Fruit fly (Drosophila melanogaster) whole organism, embryonic: Measurements from ENCODE around the gene CG11600.

ENCODE experiments used
- ATbp ChIP-seq: fragments of 200-800 bp; sonication (Bioruptor generic); optimal IDR thresholded peaks from 2 replicates; lab custom pipeline; 2017; ENCODE audit warnings: missing biosample characterization, mild to moderate bottlenecking, missing genetic modification characterization, missing genetic modification reagents
- Atf3 ChIP-seq: fragments of 200-800 bp; sonication (Bioruptor generic); optimal IDR thresholded peaks from 3 replicates; lab custom pipeline; 2016; ENCODE audit warnings: missing biosample characterization, missing genetic modification characterization
- Blimp-1 ChIP-seq: fragments of 200-800 bp; sonication (Bioruptor generic); optimal IDR thresholded peaks from 3 replicates; lab custom pipeline; 2018; ENCODE audit warnings: missing biosample characterization, missing genetic modification characterization, mild to moderate bottlenecking, moderate library complexity, missing genetic modification reagents
- CG10366 ChIP-seq: fragments of 200-800 bp; sonication (Bioruptor generic); IDR thresholded peaks from 2 replicates; pipeline ENCODE4 v1.3.6; 2022; ENCODE audit warnings: missing biosample characterization, missing genetic modification characterization
- CG10959 ChIP-seq: fragments of 200-800 bp; sonication (Bioruptor generic); IDR thresholded peaks from 2 replicates; pipeline ENCODE4 v1.3.6; 2022; ENCODE audit warnings: missing biosample characterization, missing genetic modification characterization
- CG11504 ChIP-seq: fragments of 200-800 bp; sonication (Bioruptor generic); optimal IDR thresholded peaks from 3 replicates; lab custom pipeline; 2019; ENCODE audit warnings: missing biosample characterization, mild to moderate bottlenecking, missing genetic modification characterization, moderate library complexity
- CG12104 ChIP-seq: fragments of 200-800 bp; sonication (Bioruptor generic); optimal IDR thresholded peaks from 3 replicates; lab custom pipeline; 2016; ENCODE audit warnings: missing biosample characterization, missing genetic modification characterization
- CG13287 ChIP-seq: fragments of 200-800 bp; sonication (Bioruptor generic); IDR thresholded peaks from 2 replicates; pipeline ENCODE4 v1.3.6; 2022; ENCODE audit warnings: missing biosample characterization, missing genetic modification characterization; ENCODE audit not compliant: partially characterized antibody
- CG15269 ChIP-seq: fragments of 200-800 bp; sonication (Bioruptor generic); optimal IDR thresholded peaks from 2 replicates; lab custom pipeline; 2018; ENCODE audit warnings: missing biosample characterization, mild to moderate bottlenecking, missing genetic modification characterization, moderate library complexity
- CG30403 ChIP-seq: fragments of 200-800 bp; sonication (Bioruptor generic); optimal IDR thresholded peaks from 3 replicates; lab custom pipeline; 2016; ENCODE audit warnings: missing biosample characterization, missing genetic modification characterization
- CG3407 ChIP-seq: fragments of 200-800 bp; sonication (Bioruptor generic); optimal IDR thresholded peaks from 2 replicates; lab custom pipeline; 2018; ENCODE audit warnings: missing biosample characterization, mild to moderate bottlenecking, missing genetic modification characterization
- CG34376 ChIP-seq: fragments of 200-800 bp; sonication (Bioruptor generic); optimal IDR thresholded peaks from 2 replicates; lab custom pipeline; 2018; ENCODE audit warnings: missing biosample characterization, mild to moderate bottlenecking, missing genetic modification characterization
- CG7928 ChIP-seq: fragments of 200-800 bp; sonication (Bioruptor generic); optimal IDR thresholded peaks from 2 replicates; lab custom pipeline; 2017; ENCODE audit warnings: missing biosample characterization, mild to moderate bottlenecking, missing genetic modification characterization
- CG9215 ChIP-seq: fragments of 200-800 bp; sonication (Bioruptor generic); IDR thresholded peaks from 2 replicates; pipeline ENCODE4 v1.3.6; 2022; ENCODE audit warnings: missing biosample characterization, missing genetic modification characterization
- CG9817 ChIP-seq: fragments of 200-800 bp; sonication (Bioruptor generic); optimal IDR thresholded peaks from 2 replicates; lab custom pipeline; 2018; ENCODE audit warnings: missing biosample characterization, mild to moderate bottlenecking, missing genetic modification characterization, moderate library complexity
- Camta ChIP-seq: fragments of 200-800 bp; sonication (Bioruptor generic); optimal IDR thresholded peaks from 2 replicates; lab custom pipeline; 2016; ENCODE audit warnings: missing biosample characterization, missing genetic modification characterization
- D ChIP-seq, 2 experiments: fragments of 200-800 bp in 1 of 2; fragments of >200 bp in 1 of 2; sonication (Bioruptor generic) in 1 of 2; optimal IDR thresholded peaks; 2 replicates in 1 of 2; 3 replicates in 1 of 2; lab custom pipeline; 2017; ENCODE audit warnings: mild to moderate bottlenecking in 1 of 2, missing biosample characterization in 1 of 2, missing genetic modification characterization in 1 of 2, missing genetic modification reagents in 1 of 2
- D19B ChIP-seq: fragments of 200-800 bp; sonication (Bioruptor generic); optimal IDR thresholded peaks from 2 replicates; lab custom pipeline; 2017; ENCODE audit warnings: missing biosample characterization, mild to moderate bottlenecking, missing genetic modification characterization
- Ets65A ChIP-seq: fragments of 200-800 bp; sonication (Bioruptor generic); peaks from one replicate; lab custom pipeline; 2016; ENCODE audit warnings: missing biosample characterization, missing genetic modification characterization
- Med ChIP-seq: fragments of 200-800 bp; sonication (Bioruptor generic); peaks from one replicate; lab custom pipeline; 2016; ENCODE audit warnings: missing biosample characterization, missing genetic modification characterization, mild to moderate bottlenecking, inconsistent platforms, moderate library complexity
- Ravus ChIP-seq: fragments of 200-800 bp; sonication (Bioruptor generic); IDR thresholded peaks from 2 replicates; pipeline ENCODE4 v1.3.6; 2022; ENCODE audit warnings: missing biosample characterization, missing genetic modification characterization
- TFAM ChIP-seq: fragments of 200-800 bp; sonication (Bioruptor generic); optimal IDR thresholded peaks from 2 replicates; lab custom pipeline; 2017; ENCODE audit warnings: missing biosample characterization, missing genetic modification characterization, inconsistent platforms
- bbx ChIP-seq: fragments of 200-800 bp; sonication (Bioruptor generic); IDR thresholded peaks from 2 replicates; pipeline ENCODE4 v1.3.6; 2022; ENCODE audit warnings: missing biosample characterization, missing genetic modification characterization; ENCODE audit not compliant: partially characterized antibody
- bcd ChIP-seq: fragments of 200-800 bp; sonication (Bioruptor generic); optimal IDR thresholded peaks from 2 replicates; lab custom pipeline; 2017; ENCODE audit warnings: missing biosample characterization, mild to moderate bottlenecking, missing genetic modification characterization
- cad ChIP-seq: fragments of >200 bp; optimal IDR thresholded peaks from 2 replicates; lab custom pipeline; 2017; ENCODE audit warnings: missing biosample characterization, missing genetic modification characterization
- chif ChIP-seq, 2 experiments: fragments of 200-800 bp; sonication (Bioruptor generic); optimal IDR thresholded peaks; 3 replicates each; lab custom pipeline; 2016; ENCODE audit warnings: missing biosample characterization in 2 of 2, missing genetic modification characterization in 2 of 2
- chn ChIP-seq: fragments of 200-800 bp; sonication (Bioruptor generic); optimal IDR thresholded peaks from 2 replicates; lab custom pipeline; 2016; ENCODE audit warnings: missing biosample characterization, missing genetic modification characterization
- ci ChIP-seq: fragments of 200-800 bp; sonication (Bioruptor generic); IDR thresholded peaks from 3 replicates; pipeline ENCODE4 v1.3.6; 2022; ENCODE audit warnings: missing biosample characterization, missing genetic modification characterization
- crol ChIP-seq: fragments of 200-800 bp; sonication (Bioruptor generic); IDR thresholded peaks from 2 replicates; pipeline ENCODE4 v1.3.6; 2022; ENCODE audit warnings: missing biosample characterization, missing genetic modification characterization
- ems ChIP-seq: fragments of 200-800 bp; sonication (Bioruptor generic); optimal IDR thresholded peaks from 3 replicates; lab custom pipeline; 2016; ENCODE audit warnings: missing biosample characterization, missing genetic modification characterization
- fd102C ChIP-seq: fragments of 200-800 bp; sonication (Bioruptor generic); optimal IDR thresholded peaks from 2 replicates; lab custom pipeline; 2018; ENCODE audit warnings: missing biosample characterization, mild to moderate bottlenecking, missing genetic modification characterization, moderate library complexity
- gsb-n ChIP-seq: fragments of 200-800 bp; sonication (Bioruptor generic); optimal IDR thresholded peaks from 3 replicates; lab custom pipeline; 2018; ENCODE audit warnings: missing biosample characterization, mild to moderate bottlenecking, missing genetic modification characterization
- h ChIP-seq: fragments of >200 bp; optimal IDR thresholded peaks from 2 replicates; lab custom pipeline; 2017
- ind ChIP-seq: fragments of 200-800 bp; sonication (Bioruptor generic); optimal IDR thresholded peaks from 3 replicates; lab custom pipeline; 2016; ENCODE audit warnings: missing biosample characterization, missing genetic modification characterization
- mam ChIP-seq: fragments of 200-800 bp; sonication (Bioruptor generic); optimal IDR thresholded peaks from 3 replicates; lab custom pipeline; 2016; ENCODE audit warnings: missing biosample characterization, missing genetic modification characterization
- nmo ChIP-seq: fragments of 200-800 bp; sonication (Bioruptor generic); optimal IDR thresholded peaks from 2 replicates; lab custom pipeline; 2018; ENCODE audit warnings: missing biosample characterization, mild to moderate bottlenecking, missing genetic modification characterization, moderate library complexity
- rib ChIP-seq: fragments of 200-800 bp; sonication (Bioruptor generic); IDR thresholded peaks from 2 replicates; pipeline ENCODE4 v1.3.6; 2022; ENCODE audit warnings: missing biosample characterization, missing genetic modification characterization
- stc ChIP-seq: fragments of 200-800 bp; sonication (Bioruptor generic); IDR thresholded peaks from 2 replicates; pipeline ENCODE4 v1.3.6; 2022; ENCODE audit warnings: missing biosample characterization, missing genetic modification characterization
- tgo ChIP-seq: fragments of 200-800 bp; sonication (Bioruptor generic); IDR thresholded peaks from 3 replicates; pipeline ENCODE4 v1.3.6; 2022; ENCODE audit warnings: missing biosample characterization, missing genetic modification characterization
- tll ChIP-seq, 2 experiments: fragments of 200-800 bp in 1 of 2; fragments of >200 bp in 1 of 2; sonication (Bioruptor generic) in 1 of 2; optimal IDR thresholded peaks; 2 replicates each; lab custom pipeline; 2017 to 2019; ENCODE audit warnings: missing biosample characterization in 2 of 2, missing genetic modification characterization in 2 of 2, mild to moderate bottlenecking in 1 of 2, moderate library complexity in 1 of 2
- trh ChIP-seq: fragments of 200-800 bp; sonication (Bioruptor generic); optimal IDR thresholded peaks from 2 replicates; lab custom pipeline; 2016; ENCODE audit warnings: missing biosample characterization, missing genetic modification characterization
- wek ChIP-seq: fragments of 200-800 bp; sonication (Bioruptor generic); optimal IDR thresholded peaks from 3 replicates; lab custom pipeline; 2018; ENCODE audit warnings: missing biosample characterization, mild to moderate bottlenecking, missing genetic modification characterization, moderate library complexity
- wor ChIP-seq: fragments of 200-800 bp; sonication (Bioruptor generic); IDR thresholded peaks from 2 replicates; pipeline ENCODE4 v1.3.6; 2022; ENCODE audit warnings: missing biosample characterization, missing genetic modification characterization
- zen ChIP-seq: fragments of 200-800 bp; sonication (Bioruptor generic); optimal IDR thresholded peaks from 3 replicates; lab custom pipeline; 2018; ENCODE audit warnings: missing biosample characterization, mild to moderate bottlenecking, missing genetic modification characterization, moderate library complexity

Gene CG11600

dm6 chr3R:12644621-12645310 lies 8.4 kb downstream of the CG11600 start (continued):
- TF ChIP-seq bbx (GFP tag; lab: Robert Waterston, UW) = no peak
- TF ChIP-seq ATbp (GFP tag; lab: Kevin White, UChicago) = peak; percentile 43
- no peak for TF ChIP-seq CG7928 (GFP tag; lab: Kevin White, UChicago)
- TF ChIP-seq, all 482 proteins: peak for 44

DNA sequence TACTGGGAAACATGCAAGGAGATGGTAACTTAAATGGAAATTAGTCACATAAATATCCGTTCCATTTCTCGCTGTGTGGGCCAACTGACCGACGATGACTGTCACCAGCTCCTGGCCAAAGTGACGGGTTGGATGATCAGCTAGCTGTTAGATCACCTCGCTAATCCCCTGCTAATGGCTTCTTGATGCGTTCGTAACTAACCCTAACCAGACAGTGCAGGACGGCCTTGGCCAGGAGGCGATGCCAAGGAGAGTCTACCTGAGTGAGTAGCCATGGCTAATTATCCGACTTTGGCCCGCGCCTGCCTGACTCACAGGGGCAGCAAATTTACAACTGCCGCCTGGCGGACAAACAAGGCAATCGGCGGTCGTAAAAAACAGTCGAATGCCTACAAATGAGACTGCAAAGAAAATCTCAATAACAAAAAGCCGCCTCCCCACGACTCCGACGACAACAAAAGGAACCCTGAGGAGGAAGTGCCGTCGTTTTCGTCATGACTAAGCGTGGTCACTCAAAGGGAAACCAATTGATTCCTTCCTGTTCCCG lies 9.5 kb downstream of the CG11600 start:
- TF ChIP-seq zen (tag; lab: Kevin White, UChicago) (peak; percentile 99), CG34376 (GFP tag; lab: Kevin White, UChicago) (no peak), Ravus (GFP tag; lab: Robert Waterston, UW) (no peak), D19B (no peak), Med (GFP tag; lab: Kevin White, UChicago) (peak; percentile 46), stc (GFP tag; lab: Robert Waterston, UW) (no peak), Camta (no peak), Blimp-1 (GFP tag; lab: Kevin White, UChicago) (no peak), CG30403 (GFP tag; lab: Kevin White, UChicago) (no peak), TFAM (GFP tag; lab: Kevin White, UChicago) (no peak), CG10366 (no peak), chif (GFP tag; optimal IDR thresholded peaks at IDR 0.05; lab: Kevin White, UChicago) (no peak), h (lab: Kevin White, UChicago) (no peak), D (optimal IDR thresholded peaks at IDR 0.05; lab: Kevin White, UChicago) (peak; percentile 80), D (GFP tag; optimal IDR thresholded peaks at IDR 0.05; lab: Kevin White, UChicago) (no peak), trh (no peak), CG11504 (tag; lab: Kevin White, UChicago) (no peak), ems (no peak), wek (GFP tag; lab: Kevin White, UChicago) (no peak), bbx (GFP tag; lab: Robert Waterston, UW) (no peak), CG13287 (no peak), ind (GFP tag; lab: Kevin White, UChicago) (no peak), crol (GFP tag; lab: Robert Waterston, UW) (no peak), tgo (GFP tag; lab: Robert Waterston, UW) (no peak), CG12104 (no peak), gsb-n (tag; lab: Kevin White, UChicago) (no peak), Ets65A (peak; percentile 88), mam (GFP tag; lab: Kevin White, UChicago) (no peak), bcd (GFP tag; lab: Kevin White, UChicago) (no peak), cad (GFP tag; lab: Kevin White, UChicago) (peak; percentile 93), nmo (GFP tag; lab: Kevin White, UChicago) (no peak), CG10959 (GFP tag; lab: Robert Waterston, UW) (no peak), CG15269 (tag; lab: Kevin White, UChicago) (no peak), fd102C (GFP tag; lab: Kevin White, UChicago) (no peak), CG9817 (no peak), ci (GFP tag; lab: Robert Waterston, UW) (0 out of 3 replicates have a peak, but pooled peaks have one; percentile 6), tll (GFP tag; optimal IDR thresholded peaks at IDR 0.05; lab: Kevin White, UChicago) (peak in 1 of 2 experiments; percentile 95), rib (GFP tag; lab: Robert Waterston, UW) (no peak), CG3407 (no peak), wor (no peak), Atf3 (GFP tag; lab: Kevin White, UChicago) (no peak), chn (GFP tag; lab: Kevin White, UChicago) (no peak), CG9215 (GFP tag; lab: Robert Waterston, UW) (no peak)
